Worm (Caenorhabditis elegans) whole organism, midembryonic: ENCODE measurements around the gene pals-18.
"Not testable (repeated sequence)": the region's sequence is repeated elsewhere in the genome, so short reads cannot be mapped to it uniquely, and the experiment has no call there.

Experiments
- cog-1 ChIP-seq: sonication (generic microtip); optimal IDR thresholded peaks from 2 replicates; lab custom pipeline; 2016; ENCODE audit warnings: missing genetic modification characterization, missing compliant biosample characterization
- flt-1 ChIP-seq: fragments of 200-800 bp; sonication (Bioruptor generic); IDR thresholded peaks from 2 replicates; pipeline ENCODE4 v1.3.6; 2022; ENCODE audit warnings: missing genetic modification characterization, missing compliant biosample characterization

ce11 chrIII:1377903-1378302 lies 25.3 kb upstream of the pals-18 start, which contains the start of gene pals-40:
- TF ChIP-seq flt-1 (GFP tag; lab: Robert Waterston, UW); cog-1 (tag; lab: Kevin White, UChicago): not testable (repeated sequence)
